Worm (Caenorhabditis elegans) whole organism, L4 larva: Measurements from ENCODE around the gene scl-8.

Experiments
- D1046.2 ChIP-seq: fragments of 200-800 bp; sonication (Bioruptor generic); IDR thresholded peaks from 2 replicates; pipeline ENCODE4 v1.3.6; 2022; ENCODE audit warnings: missing genetic modification characterization, missing compliant biosample characterization
- F26F4.8 ChIP-seq: fragments of 200-800 bp; sonication (Bioruptor generic); conservative IDR thresholded peaks from 2 replicates; pipeline ENCODE4 v1.3.6; 2022; ENCODE audit warnings: missing genetic modification characterization, missing compliant biosample characterization
- F49E8.2 ChIP-seq: sonication (generic microtip); optimal IDR thresholded peaks from 2 replicates; lab custom pipeline; 2016; ENCODE audit warnings: missing compliant biosample characterization, mild to moderate bottlenecking, missing genetic modification characterization, borderline replicate concordance
- Y48G9A.11 ChIP-seq: fragments of 200-800 bp; sonication (Bioruptor generic); IDR thresholded peaks from 2 replicates; pipeline ENCODE4 v1.3.6; 2022; ENCODE audit warnings: missing genetic modification reagents, missing genetic modification characterization, missing compliant biosample characterization
- ZK546.5 ChIP-seq, 2 experiments: sonication (generic microtip); optimal IDR thresholded peaks; 2 replicates each; lab custom pipeline; 2017; ENCODE audit warnings: missing biosample characterization in 2 of 2, missing genetic modification characterization in 2 of 2
- ama-1 ChIP-seq: fragments of 150-350 bp; optimal IDR thresholded peaks from 2 replicates; lab custom pipeline; 2014; ENCODE audit warnings: inconsistent platforms, mixed read lengths
- ceh-20 ChIP-seq: fragments of 200-800 bp; sonication (Bioruptor generic); IDR thresholded peaks from 2 replicates; pipeline ENCODE4 v1.3.6; 2022; ENCODE audit warnings: missing genetic modification reagents, missing genetic modification characterization, missing compliant biosample characterization
- ceh-82 ChIP-seq: sonication (generic microtip); optimal IDR thresholded peaks from 2 replicates; lab custom pipeline; 2017; ENCODE audit warnings: missing biosample characterization, missing genetic modification characterization
- cey-2 ChIP-seq: sonication (generic microtip); optimal IDR thresholded peaks from 3 replicates; lab custom pipeline; 2017; ENCODE audit warnings: missing genetic modification characterization, mild to moderate bottlenecking, missing compliant biosample characterization, antibody characterized with exemption, borderline replicate concordance; ENCODE audit not compliant: insufficient read depth
- ctbp-1 ChIP-seq: fragments of 200-800 bp; sonication (Bioruptor generic); IDR thresholded peaks from 2 replicates; pipeline ENCODE4 v1.3.6; 2022; ENCODE audit warnings: missing genetic modification reagents, missing genetic modification characterization, missing compliant biosample characterization
- dmd-9 ChIP-seq: fragments of 200-800 bp; sonication (Bioruptor generic); IDR thresholded peaks from 2 replicates; pipeline ENCODE4 v1.3.6; 2022; ENCODE audit warnings: missing genetic modification reagents, missing genetic modification characterization, missing compliant biosample characterization
- dpl-1 ChIP-seq: fragments of 150-350 bp; optimal IDR thresholded peaks from 2 replicates; lab custom pipeline; 2014; ENCODE audit warnings: missing biosample characterization, missing genetic modification reagents, missing genetic modification characterization
- gei-8 ChIP-seq: fragments of 200-800 bp; sonication (Bioruptor generic); optimal IDR thresholded peaks from 2 replicates; lab custom pipeline; 2018; ENCODE audit warnings: mild to moderate bottlenecking, missing genetic modification characterization, missing compliant biosample characterization
- hif-1 ChIP-seq, 2 experiments: sonication (generic microtip); optimal IDR thresholded peaks; 2 replicates each; lab custom pipeline; 2016 to 2017; ENCODE audit warnings: missing compliant biosample characterization in 2 of 2, missing genetic modification characterization in 2 of 2, missing genetic modification reagents in 2 of 2, missing genotype in 2 of 2, mild to moderate bottlenecking in 1 of 2
- hlh-30 ChIP-seq: sonication (generic microtip); optimal IDR thresholded peaks from 2 replicates; lab custom pipeline; 2017; ENCODE audit warnings: antibody characterized with exemption, mild to moderate bottlenecking, missing genetic modification characterization, missing compliant biosample characterization; ENCODE audit not compliant: insufficient read depth
- lim-7 ChIP-seq: fragments of 200-800 bp; sonication (Bioruptor generic); IDR thresholded peaks from 2 replicates; pipeline ENCODE4 v1.3.6; 2022; ENCODE audit warnings: missing genetic modification characterization, missing compliant biosample characterization
- lin-13 ChIP-seq: fragments of 150-350 bp; optimal IDR thresholded peaks from 2 replicates; lab custom pipeline; 2014; ENCODE audit warnings: missing biosample characterization, missing genetic modification reagents, missing genetic modification characterization
- lin-15B ChIP-seq: fragments of 150-350 bp; sonication (generic microtip); optimal IDR thresholded peaks from 3 replicates; lab custom pipeline; 2014; ENCODE audit warnings: missing biosample characterization, missing genetic modification characterization
- lin-29 ChIP-seq: fragments of 200-800 bp; sonication (Bioruptor generic); IDR thresholded peaks from 2 replicates; pipeline ENCODE4 v1.3.6; 2022; ENCODE audit warnings: missing genetic modification reagents, missing genetic modification characterization, missing compliant biosample characterization
- lin-38 ChIP-seq: fragments of 200-800 bp; sonication (Bioruptor generic); IDR thresholded peaks from 2 replicates; pipeline ENCODE4 v1.3.6; 2022; ENCODE audit warnings: missing genetic modification reagents, missing genetic modification characterization, missing compliant biosample characterization
- lir-3 ChIP-seq: sonication (generic microtip); optimal IDR thresholded peaks from 2 replicates; lab custom pipeline; 2016; ENCODE audit warnings: mild to moderate bottlenecking, missing genetic modification characterization, missing compliant biosample characterization
- lsy-2 ChIP-seq, 2 experiments: fragments of 150-350 bp in 1 of 2; sonication (generic microtip) in 1 of 2; optimal IDR thresholded peaks; 2 replicates each; lab custom pipeline; 2014 to 2017; ENCODE audit warnings: missing biosample characterization in 2 of 2, missing genetic modification characterization in 2 of 2
- madf-9 ChIP-seq: fragments of 200-800 bp; sonication (Bioruptor generic); conservative IDR thresholded peaks from 2 replicates; pipeline ENCODE4 v1.3.6; 2022; ENCODE audit warnings: missing genetic modification reagents, missing genetic modification characterization, missing compliant biosample characterization
- nhr-10 ChIP-seq: fragments of 150-350 bp; optimal IDR thresholded peaks from 2 replicates; lab custom pipeline; 2014; ENCODE audit warnings: missing biosample characterization, missing genetic modification characterization
- nhr-237 ChIP-seq: sonication (generic microtip); optimal IDR thresholded peaks from 2 replicates; lab custom pipeline; 2017; ENCODE audit warnings: missing biosample characterization, missing genetic modification characterization
- nhr-28 ChIP-seq: fragments of 150-350 bp; optimal IDR thresholded peaks from 2 replicates; lab custom pipeline; 2014; ENCODE audit warnings: missing biosample characterization, missing genetic modification characterization
- nhr-77 ChIP-seq: fragments of 150-350 bp; optimal IDR thresholded peaks from 2 replicates; lab custom pipeline; 2014; ENCODE audit warnings: missing biosample characterization, missing genetic modification characterization
- pha-4 ChIP-seq, 2 experiments: fragments of 150-350 bp in 1 of 2; fragments of 200-800 bp in 1 of 2; sonication (Bioruptor generic) in 1 of 2; IDR thresholded peaks in 1 of 2; optimal IDR thresholded peaks in 1 of 2; 2 replicates each; pipeline versions ENCODE4 v1.3.6 to Lab custom; 2014 to 2022; ENCODE audit warnings: missing genetic modification characterization in 2 of 2, missing genetic modification reagents in 2 of 2, missing biosample characterization in 1 of 2, missing compliant biosample characterization in 1 of 2
- rbr-2 ChIP-seq: sonication (generic microtip); optimal IDR thresholded peaks from 2 replicates; lab custom pipeline; 2016; ENCODE audit warnings: missing genotype, missing genetic modification characterization, missing compliant biosample characterization
- snpc-4 ChIP-seq: fragments of 150-350 bp; optimal IDR thresholded peaks from 2 replicates; lab custom pipeline; 2014; ENCODE audit warnings: missing biosample characterization, missing genetic modification characterization
- spr-1 ChIP-seq: sonication (generic microtip); optimal IDR thresholded peaks from 2 replicates; lab custom pipeline; 2016; ENCODE audit warnings: mild to moderate bottlenecking, missing genetic modification characterization, missing compliant biosample characterization
- tra-1 ChIP-seq: fragments of 200-800 bp; sonication (Bioruptor generic); IDR thresholded peaks from 2 replicates; pipeline ENCODE4 v1.3.6; 2022; ENCODE audit warnings: missing genetic modification reagents, missing genetic modification characterization, missing compliant biosample characterization
- unc-62 ChIP-seq, 3 experiments: fragments of 150-350 bp in 1 of 3; sonication (generic microtip); optimal IDR thresholded peaks in 2 of 3; peaks in 1 of 3; 1 replicate in 1 of 3; 2 replicates in 2 of 3; lab custom pipeline; 2014 to 2017; ENCODE audit warnings: missing biosample characterization in 3 of 3, missing genetic modification characterization in 3 of 3, missing genetic modification reagents in 3 of 3, missing genotype in 1 of 3
- vab-7 ChIP-seq: fragments of 200-800 bp; sonication (Bioruptor generic); IDR thresholded peaks from 2 replicates; pipeline ENCODE4 v1.3.6; 2022; ENCODE audit warnings: missing genetic modification reagents, missing genetic modification characterization, missing compliant biosample characterization
- zag-1 ChIP-seq: fragments of 150-350 bp; optimal IDR thresholded peaks from 2 replicates; lab custom pipeline; 2014; ENCODE audit warnings: missing biosample characterization, missing genetic modification characterization
- zfp-2 ChIP-seq: sonication (generic microtip); optimal IDR thresholded peaks from 2 replicates; lab custom pipeline; 2016; ENCODE audit warnings: mild to moderate bottlenecking, missing genetic modification characterization, missing compliant biosample characterization
- zip-11 ChIP-seq: fragments of 200-800 bp; sonication (Bioruptor generic); IDR thresholded peaks from 2 replicates; pipeline ENCODE4 v1.3.6; 2022; ENCODE audit warnings: missing genetic modification characterization, missing compliant biosample characterization
- zip-2 ChIP-seq: fragments of 150-350 bp; optimal IDR thresholded peaks from 2 replicates; lab custom pipeline; 2014; ENCODE audit warnings: missing biosample characterization, missing genetic modification characterization

Gene scl-8

ce11 chrIV:13082836-13083763 lies 11.6 kb downstream of the scl-8 start (continued):
- no peak for TF ChIP-seq tra-1
- TF ChIP-seq ceh-82 (tag; lab: Kevin White, UChicago) = no peak
- no peak for TF ChIP-seq nhr-77 (tag; lab: Kevin White, UChicago)
- no peak for TF ChIP-seq madf-9 (GFP tag; lab: Robert Waterston, UW)
- no peak for TF ChIP-seq zag-1 (tag; lab: Kevin White, UChicago)
- TF ChIP-seq D1046.2 (GFP tag; lab: Robert Waterston, UW) = no peak
- TF ChIP-seq F26F4.8 = no peak
- TF ChIP-seq ceh-20 (GFP tag; lab: Robert Waterston, UW) = peak; percentile 41; the same call in 1 of the 2 replicates
- TF ChIP-seq gei-8 (GFP tag; lab: Kevin White, UChicago) = no peak
- TF ChIP-seq Y48G9A.11 (GFP tag; lab: Robert Waterston, UW) = no peak
- TF ChIP-seq lin-13 (GFP tag; lab: Kevin White, UChicago) = no peak
- no peak for TF ChIP-seq cey-2
- peak in 1 of 2 experiments; percentile 86 for TF ChIP-seq unc-62 (GFP tag; optimal IDR thresholded peaks at IDR 0.05 in 1 of 2; lab: Kevin White, UChicago)
- no peak for TF ChIP-seq unc-62 (tag; optimal IDR thresholded peaks at IDR 0.05; lab: Kevin White, UChicago)
- TF ChIP-seq lim-7 = 0 out of 2 replicates have a peak, but pooled peaks have one; percentile 38
- TF ChIP-seq lir-3 (tag; lab: Kevin White, UChicago) = no peak
- no peak for TF ChIP-seq spr-1 (tag; lab: Kevin White, UChicago)
- no peak for TF ChIP-seq nhr-237 (tag; lab: Kevin White, UChicago)
- no peak for TF ChIP-seq dpl-1 (GFP tag; lab: Kevin White, UChicago)
- TF ChIP-seq lin-29 (GFP tag; lab: Robert Waterston, UW) = no peak
- no peak for TF ChIP-seq ama-1 (lab: Kevin White, UChicago)
- TF ChIP-seq vab-7 (GFP tag; lab: Robert Waterston, UW) = no peak
- TF ChIP-seq nhr-28 = no peak
- no peak for TF ChIP-seq lin-38 (GFP tag; lab: Robert Waterston, UW)
- TF ChIP-seq lin-15B (tag; lab: Kevin White, UChicago) = no peak
- TF ChIP-seq lsy-2 (tag; optimal IDR thresholded peaks at IDR 0.05; lab: Kevin White, UChicago) = no peak
- no peak for TF ChIP-seq hlh-30 (tag; lab: Kevin White, UChicago)
- no peak for TF ChIP-seq zip-11 (GFP tag; lab: Robert Waterston, UW)
- TF ChIP-seq nhr-10 (tag; lab: Kevin White, UChicago) = no peak
- no peak for TF ChIP-seq hif-1 (tag; optimal IDR thresholded peaks at IDR 0.05; lab: Kevin White, UChicago)
- TF ChIP-seq zip-2 = no peak
- TF ChIP-seq zfp-2 = no peak
- 0 out of 2 replicates have a peak, but pooled peaks have one; percentile 17 for TF ChIP-seq dmd-9
- TF ChIP-seq ctbp-1 (GFP tag; lab: Robert Waterston, UW) = no peak; the same call in 1 of the 2 replicates
- TF ChIP-seq ZK546.5 (tag; optimal IDR thresholded peaks at IDR 0.05; lab: Kevin White, UChicago) = no peak
- TF ChIP-seq rbr-2 (tag; lab: Kevin White, UChicago) = no peak
- TF ChIP-seq pha-4 (GFP tag; IDR thresholded peaks at IDR 0.05; lab: Robert Waterston, UW) = no peak
- no peak for TF ChIP-seq pha-4 (tag; optimal IDR thresholded peaks at IDR 0.05; lab: Kevin White, UChicago)

ce11 chrIV:13085675-13086074 lies 14.1 kb downstream of the scl-8 start:
- TF ChIP-seq snpc-4 (no peak), F49E8.2 (no peak), lin-15B (tag; lab: Kevin White, UChicago) (no peak), ctbp-1 (GFP tag; lab: Robert Waterston, UW) (no peak), lin-29 (GFP tag; lab: Robert Waterston, UW) (no peak), unc-62 (GFP tag; optimal IDR thresholded peaks at IDR 0.05 in 1 of 2; lab: Kevin White, UChicago) (peak in 1 of 2 experiments; percentile 91), unc-62 (tag; optimal IDR thresholded peaks at IDR 0.05; lab: Kevin White, UChicago) (no peak)
